Fruit fly (Drosophila melanogaster): Measurements from ENCODE around the gene CG5521.

- no peak for TF ChIP-seq Dll (optimal IDR thresholded peaks at IDR 0.05)
- no peak for TF ChIP-seq pan (optimal IDR thresholded peaks at IDR 0.05)
These were observed 29.3 kb upstream of the CG5521 start for dm6 chr3R:26937423-26937822.
